Fruit fly (Drosophila melanogaster) whole organism, embryonic: ENCODE measurements around the gene Nthl1.

Source experiments
- ATbp ChIP-seq: fragments of 200-800 bp; sonication (Bioruptor generic); optimal IDR thresholded peaks from 2 replicates; lab custom pipeline; 2017; ENCODE audit warnings: missing biosample characterization, mild to moderate bottlenecking, missing genetic modification characterization, missing genetic modification reagents
- Adf1 ChIP-seq: fragments of 200-800 bp; sonication (Bioruptor generic); IDR thresholded peaks from 2 replicates; pipeline ENCODE4 v1.3.6; 2022; ENCODE audit warnings: missing biosample characterization, missing genetic modification characterization
- Atf6 ChIP-seq: fragments of 200-800 bp; sonication (Bioruptor generic); IDR thresholded peaks from 2 replicates; pipeline ENCODE4 v1.3.6; 2022; ENCODE audit warnings: missing biosample characterization, missing genetic modification characterization
- C15 ChIP-seq: fragments of 200-800 bp; sonication (Bioruptor generic); IDR thresholded peaks from 3 replicates; pipeline ENCODE4 v1.3.6; 2022; ENCODE audit warnings: missing biosample characterization, missing genetic modification characterization
- CG12104 ChIP-seq: fragments of 200-800 bp; sonication (Bioruptor generic); optimal IDR thresholded peaks from 3 replicates; lab custom pipeline; 2016; ENCODE audit warnings: missing biosample characterization, missing genetic modification characterization
- CG1233 ChIP-seq: fragments of 200-800 bp; sonication (Bioruptor generic); optimal IDR thresholded peaks from 4 replicates; lab custom pipeline; 2018; ENCODE audit warnings: missing biosample characterization, mild to moderate bottlenecking, missing genetic modification characterization
- CG13296 ChIP-seq: fragments of 200-800 bp; sonication (Bioruptor generic); optimal IDR thresholded peaks from 3 replicates; lab custom pipeline; 2018; ENCODE audit warnings: missing biosample characterization, mild to moderate bottlenecking, missing genetic modification characterization
- CG13424 ChIP-seq: fragments of 200-800 bp; sonication (Bioruptor generic); optimal IDR thresholded peaks from 2 replicates; lab custom pipeline; 2019; ENCODE audit warnings: missing biosample characterization, mild to moderate bottlenecking, missing genetic modification characterization, moderate library complexity
- CG14014 ChIP-seq: fragments of 200-800 bp; sonication (Bioruptor generic); IDR thresholded peaks from 2 replicates; pipeline ENCODE4 v1.3.6; 2022; ENCODE audit warnings: missing biosample characterization, missing genetic modification characterization
- CG1529 ChIP-seq: fragments of 200-800 bp; sonication (Bioruptor generic); optimal IDR thresholded peaks from 3 replicates; lab custom pipeline; 2018; ENCODE audit warnings: missing biosample characterization, missing genetic modification characterization
- CG17912 ChIP-seq: fragments of 200-800 bp; sonication (Bioruptor generic); optimal IDR thresholded peaks from 2 replicates; lab custom pipeline; 2018; ENCODE audit warnings: missing biosample characterization, mild to moderate bottlenecking, missing genetic modification characterization
- CG18476 ChIP-seq: fragments of 200-800 bp; sonication (Bioruptor generic); optimal IDR thresholded peaks from 2 replicates; lab custom pipeline; 2016; ENCODE audit warnings: missing biosample characterization, mild to moderate bottlenecking, missing genetic modification characterization
- CG33213 ChIP-seq: fragments of 200-800 bp; sonication (Bioruptor generic); optimal IDR thresholded peaks from 3 replicates; lab custom pipeline; 2016; ENCODE audit warnings: missing biosample characterization, missing genetic modification characterization
- CG5180 ChIP-seq: fragments of 200-800 bp; sonication (Bioruptor generic); optimal IDR thresholded peaks from 3 replicates; lab custom pipeline; 2017; ENCODE audit warnings: missing biosample characterization, missing genetic modification characterization, mild to moderate bottlenecking, moderate library complexity, missing genetic modification reagents
- CG8478 ChIP-seq: fragments of >200 bp; optimal IDR thresholded peaks from 2 replicates; lab custom pipeline; 2018
- CG8924 ChIP-seq: fragments of 200-800 bp; optimal IDR thresholded peaks from 3 replicates; lab custom pipeline; 2019; ENCODE audit warnings: missing biosample characterization, mild to moderate bottlenecking, missing genetic modification characterization, moderate library complexity
- CTCF ChIP-seq: fragments of 200-800 bp; sonication (Bioruptor generic); optimal IDR thresholded peaks from 2 replicates; lab custom pipeline; 2017; ENCODE audit warnings: missing biosample characterization, mild to moderate bottlenecking, missing genetic modification characterization, moderate library complexity
- CrebB ChIP-seq: fragments of 200-800 bp; sonication (Bioruptor generic); optimal IDR thresholded peaks from 3 replicates; lab custom pipeline; 2018; ENCODE audit warnings: missing biosample characterization, mild to moderate bottlenecking, missing genetic modification characterization
- Fer2 ChIP-seq: fragments of 200-800 bp; sonication (Bioruptor generic); optimal IDR thresholded peaks from 2 replicates; lab custom pipeline; 2018; ENCODE audit warnings: missing biosample characterization, mild to moderate bottlenecking, missing genetic modification characterization, moderate library complexity
- HLHmδ ChIP-seq: fragments of 200-800 bp; sonication (Bioruptor generic); optimal IDR thresholded peaks from 2 replicates; lab custom pipeline; 2018; ENCODE audit warnings: missing biosample characterization, mild to moderate bottlenecking, missing genetic modification characterization, moderate library complexity
- Hr78 ChIP-seq, 2 experiments: fragments of 200-800 bp in 1 of 2; fragments of >200 bp in 1 of 2; sonication (Bioruptor generic) in 1 of 2; optimal IDR thresholded peaks; 2 replicates each; lab custom pipeline; 2017 to 2019; ENCODE audit warnings: missing biosample characterization in 2 of 2, missing genetic modification characterization in 2 of 2, mild to moderate bottlenecking in 1 of 2, moderate library complexity in 1 of 2
- MTF-1 ChIP-seq: fragments of 200-800 bp; sonication (Bioruptor generic); optimal IDR thresholded peaks from 2 replicates; lab custom pipeline; 2018; ENCODE audit warnings: missing biosample characterization, mild to moderate bottlenecking, missing genetic modification characterization, borderline replicate concordance
- Meics ChIP-seq: fragments of 200-800 bp; sonication (Bioruptor generic); optimal IDR thresholded peaks from 2 replicates; lab custom pipeline; 2017; ENCODE audit warnings: missing biosample characterization, mild to moderate bottlenecking, missing genetic modification characterization
- Neu2 ChIP-seq: fragments of 200-800 bp; sonication (Bioruptor generic); optimal IDR thresholded peaks from 3 replicates; lab custom pipeline; 2016; ENCODE audit warnings: missing biosample characterization, missing genetic modification characterization, borderline replicate concordance
- Nf-YA ChIP-seq: fragments of 200-800 bp; sonication (Bioruptor generic); IDR thresholded peaks from 2 replicates; pipeline ENCODE4 v1.3.6; 2022; ENCODE audit warnings: missing biosample characterization, missing genetic modification characterization
- Six4 ChIP-seq: fragments of 200-800 bp; sonication (Bioruptor generic); optimal IDR thresholded peaks from 2 replicates; lab custom pipeline; 2016; ENCODE audit warnings: missing biosample characterization, missing genetic modification characterization
- Taf1 ChIP-seq: fragments of 200-800 bp; sonication (Bioruptor generic); IDR thresholded peaks from 2 replicates; pipeline ENCODE4 v1.3.6; 2022; ENCODE audit warnings: missing biosample characterization, missing genetic modification characterization
- Xrp1 ChIP-seq: fragments of 200-800 bp; sonication (Bioruptor generic); IDR thresholded peaks from 2 replicates; pipeline ENCODE4 v1.3.6; 2022; ENCODE audit warnings: missing biosample characterization, missing genetic modification characterization
- YL-1 ChIP-seq: fragments of 200-800 bp; sonication (Bioruptor generic); optimal IDR thresholded peaks from 3 replicates; lab custom pipeline; 2017; ENCODE audit warnings: missing biosample characterization, mild to moderate bottlenecking, missing genetic modification characterization
- ac ChIP-seq: fragments of 200-800 bp; sonication (Bioruptor generic); optimal IDR thresholded peaks from 3 replicates; lab custom pipeline; 2017; ENCODE audit warnings: missing biosample characterization, mild to moderate bottlenecking, missing genetic modification characterization
- da ChIP-seq: fragments of 200-800 bp; sonication (Bioruptor generic); optimal IDR thresholded peaks from 2 replicates; lab custom pipeline; 2016; ENCODE audit warnings: missing biosample characterization, missing genetic modification characterization
- dimm ChIP-seq: fragments of 200-800 bp; sonication (Bioruptor generic); IDR thresholded peaks from 2 replicates; pipeline ENCODE4 v1.3.6; 2022; ENCODE audit warnings: missing biosample characterization, missing genetic modification characterization
- dmrt99B ChIP-seq: fragments of 200-800 bp; sonication (Bioruptor generic); optimal IDR thresholded peaks from 2 replicates; lab custom pipeline; 2018; ENCODE audit warnings: missing biosample characterization, mild to moderate bottlenecking, missing genetic modification characterization, moderate library complexity
- eve ChIP-seq, 2 experiments: fragments of >200 bp; optimal IDR thresholded peaks; 2 replicates each; lab custom pipeline; 2017; ENCODE audit warnings: missing biosample characterization in 2 of 2, missing genetic modification characterization in 2 of 2
- exex ChIP-seq: fragments of 200-800 bp; sonication (Bioruptor generic); optimal IDR thresholded peaks from 4 replicates; lab custom pipeline; 2018; ENCODE audit warnings: missing biosample characterization, mild to moderate bottlenecking, missing genetic modification characterization, moderate library complexity
- gcm ChIP-seq: fragments of 200-800 bp; sonication (Bioruptor generic); optimal IDR thresholded peaks from 2 replicates; lab custom pipeline; 2019; ENCODE audit warnings: missing biosample characterization, mild to moderate bottlenecking, missing genetic modification characterization, moderate library complexity
- hkb ChIP-seq, 2 experiments: fragments of 200-800 bp in 1 of 2; fragments of >200 bp in 1 of 2; sonication (Bioruptor generic) in 1 of 2; IDR thresholded peaks in 1 of 2; optimal IDR thresholded peaks in 1 of 2; 2 replicates each; pipeline versions ENCODE4 v1.3.6 to Lab custom; 2017 to 2022; ENCODE audit warnings: missing biosample characterization in 1 of 2, missing genetic modification characterization in 1 of 2
- jing ChIP-seq: fragments of 200-800 bp; sonication (Bioruptor generic); optimal IDR thresholded peaks from 2 replicates; lab custom pipeline; 2018; ENCODE audit warnings: missing biosample characterization, mild to moderate bottlenecking, missing genetic modification characterization
- kah ChIP-seq: fragments of 200-800 bp; sonication (Bioruptor generic); optimal IDR thresholded peaks from 2 replicates; lab custom pipeline; 2018; ENCODE audit warnings: missing biosample characterization, mild to moderate bottlenecking, missing genetic modification characterization
- kni ChIP-seq: fragments of 200-800 bp; sonication (Bioruptor generic); optimal IDR thresholded peaks from 3 replicates; lab custom pipeline; 2017; ENCODE audit warnings: mild to moderate bottlenecking, missing biosample characterization, missing genetic modification reagents, missing genetic modification characterization
- mirr ChIP-seq: fragments of 200-800 bp; sonication (Bioruptor generic); optimal IDR thresholded peaks from 3 replicates; lab custom pipeline; 2018; ENCODE audit warnings: missing biosample characterization, mild to moderate bottlenecking, missing genetic modification characterization
- otp ChIP-seq: fragments of 200-800 bp; sonication (Bioruptor generic); IDR thresholded peaks from 3 replicates; pipeline ENCODE4, ENCODE4 v1.3.6; 2022; ENCODE audit warnings: missing biosample characterization, missing genetic modification characterization
- ro ChIP-seq: fragments of 200-800 bp; sonication (Bioruptor generic); IDR thresholded peaks from 2 replicates; pipeline ENCODE4 v1.3.6; 2022; ENCODE audit warnings: missing biosample characterization, missing genetic modification characterization
- salm ChIP-seq: fragments of 200-800 bp; sonication (Bioruptor generic); optimal IDR thresholded peaks from 2 replicates; lab custom pipeline; 2018; ENCODE audit warnings: missing biosample characterization, mild to moderate bottlenecking, missing genetic modification characterization
- sc ChIP-seq, 3 experiments: fragments of >200 bp in 2 of 3; fragments of 200-800 bp in 1 of 3; sonication (Bioruptor generic) in 1 of 3; optimal IDR thresholded peaks; 2 replicates in 2 of 3; 3 replicates in 1 of 3; lab custom pipeline; 2017; ENCODE audit warnings: mild to moderate bottlenecking in 1 of 3, missing biosample characterization in 1 of 3, missing genetic modification characterization in 1 of 3, missing genetic modification reagents in 1 of 3
- schlank ChIP-seq: fragments of 200-800 bp; sonication (Bioruptor generic); optimal IDR thresholded peaks from 2 replicates; lab custom pipeline; 2018; ENCODE audit warnings: missing biosample characterization, mild to moderate bottlenecking, missing genetic modification characterization
- seq ChIP-seq: fragments of 200-800 bp; sonication (Bioruptor generic); IDR thresholded peaks from 2 replicates; pipeline ENCODE4 v1.3.6; 2022; ENCODE audit warnings: missing biosample characterization, missing genetic modification characterization
- zfh1 ChIP-seq: fragments of 200-800 bp; sonication (Bioruptor generic); IDR thresholded peaks from 3 replicates; pipeline ENCODE4 v1.3.6; 2022; ENCODE audit warnings: missing biosample characterization, missing genetic modification characterization

Nthl1 gene

dm6 chr2L:20896681-20897341 lies 30.8 kb downstream of the Nthl1 start (continued):
- TF ChIP-seq dimm (GFP tag; lab: Robert Waterston, UW): no peak
- peak in 1 of 2 experiments; percentile 75 for TF ChIP-seq Hr78 (GFP tag; optimal IDR thresholded peaks at IDR 0.05; lab: Kevin White, UChicago)
- TF ChIP-seq jing (GFP tag; lab: Kevin White, UChicago): no peak
- peak; percentile 22 for TF ChIP-seq YL-1 (GFP tag; lab: Kevin White, UChicago)
- peak; percentile 77 for TF ChIP-seq MTF-1 (GFP tag; lab: Kevin White, UChicago)
- TF ChIP-seq CTCF: peak; percentile 14
- TF ChIP-seq CG14014 (GFP tag; lab: Robert Waterston, UW): peak; percentile 68; the same call in 1 of the 2 replicates
- TF ChIP-seq CG18476 (GFP tag; lab: Kevin White, UChicago): peak; percentile 11
- peak; percentile 43; the same call in 1 of the 3 replicates for TF ChIP-seq zfh1
- TF ChIP-seq CG13296 (GFP tag; lab: Kevin White, UChicago): peak; percentile 62
- peak; percentile 18 for TF ChIP-seq Fer2 (tag; lab: Kevin White, UChicago)
- TF ChIP-seq Meics (GFP tag; lab: Kevin White, UChicago): no peak
- TF ChIP-seq kah (GFP tag; lab: Kevin White, UChicago): peak; percentile 62
- TF ChIP-seq Neu2 (GFP tag; lab: Kevin White, UChicago): no peak
- TF ChIP-seq kni (GFP tag; lab: Kevin White, UChicago): peak; percentile 85
- peak; percentile 92 for TF ChIP-seq ATbp (GFP tag; lab: Kevin White, UChicago)
- peak; percentile 51 for TF ChIP-seq exex (tag; lab: Kevin White, UChicago)
- TF ChIP-seq Taf1 (GFP tag; lab: Robert Waterston, UW): no peak
- peak; percentile 13 for TF ChIP-seq salm
- TF ChIP-seq hkb (optimal IDR thresholded peaks at IDR 0.05; lab: Kevin White, UChicago): no peak
- TF ChIP-seq hkb (GFP tag; IDR thresholded peaks at IDR 0.05; lab: Robert Waterston, UW): peak; percentile 46; the same call in 1 of the 2 replicates
- no peak; the same call in 2 of the 3 replicates for TF ChIP-seq otp (GFP tag; lab: Robert Waterston, UW)
- TF ChIP-seq CG33213: peak; percentile 26
- TF ChIP-seq Atf6 (GFP tag; lab: Robert Waterston, UW): peak; percentile 42; the same call in 1 of the 2 replicates
- TF ChIP-seq seq (GFP tag; lab: Robert Waterston, UW): 0 out of 2 replicates have a peak, but pooled peaks have one; percentile 27
- no peak for TF ChIP-seq Adf1
- TF ChIP-seq Nf-YA: peak; percentile 46; the same call in 1 of the 2 replicates
- TF ChIP-seq CG1233 (GFP tag; lab: Kevin White, UChicago): peak; percentile 78
- TF ChIP-seq mirr: peak; percentile 62
- peak; percentile 93 for TF ChIP-seq CG17912 (GFP tag; lab: Kevin White, UChicago)
- TF ChIP-seq da (GFP tag; lab: Kevin White, UChicago): no peak
- peak; percentile 69 for TF ChIP-seq CrebB (tag; lab: Kevin White, UChicago)
- peak; percentile 73 for TF ChIP-seq HLHmδ
- TF ChIP-seq CG8924 (tag; lab: Kevin White, UChicago): peak; percentile 6
- peak; percentile 62 for TF ChIP-seq CG13424 (tag; lab: Kevin White, UChicago)
- TF ChIP-seq sc (optimal IDR thresholded peaks at IDR 0.05; lab: Kevin White, UChicago): no peak
- peak; percentile 52 for TF ChIP-seq sc (GFP tag; optimal IDR thresholded peaks at IDR 0.05; lab: Kevin White, UChicago)
- peak; percentile 21 for TF ChIP-seq Six4 (GFP tag; lab: Kevin White, UChicago)
- TF ChIP-seq CG12104: peak; percentile 35
- TF ChIP-seq ac (GFP tag; lab: Kevin White, UChicago): peak; percentile 32
- TF ChIP-seq CG1529 (GFP tag; lab: Kevin White, UChicago): peak; percentile 52
- peak; percentile 15 for TF ChIP-seq schlank
- TF ChIP-seq gcm (GFP tag; lab: Kevin White, UChicago): peak; percentile 59
- TF ChIP-seq eve (GFP tag; optimal IDR thresholded peaks at IDR 0.05; lab: Kevin White, UChicago): peak in 1 of 2 experiments; percentile 20
- TF ChIP-seq ro: no peak
- TF ChIP-seq CG8478 (lab: Kevin White, UChicago): no peak
- 0 out of 3 replicates have a peak, but pooled peaks have one; percentile 37 for TF ChIP-seq C15 (GFP tag; lab: Robert Waterston, UW)
- peak; percentile 72 for TF ChIP-seq CG5180 (GFP tag; lab: Kevin White, UChicago)
- peak; percentile 56; the same call in 1 of the 2 replicates for TF ChIP-seq Xrp1 (GFP tag; lab: Robert Waterston, UW)
- peak; percentile 47 for TF ChIP-seq dmrt99B (tag; lab: Kevin White, UChicago)
